Worm (Caenorhabditis elegans): ENCODE measurements around the gene msrp-6.
"Not testable (repeated sequence)": the region's sequence is repeated elsewhere in the genome, so short reads cannot be mapped to it uniquely, and the experiment has no call there.

msrp-6 gene

DNA sequence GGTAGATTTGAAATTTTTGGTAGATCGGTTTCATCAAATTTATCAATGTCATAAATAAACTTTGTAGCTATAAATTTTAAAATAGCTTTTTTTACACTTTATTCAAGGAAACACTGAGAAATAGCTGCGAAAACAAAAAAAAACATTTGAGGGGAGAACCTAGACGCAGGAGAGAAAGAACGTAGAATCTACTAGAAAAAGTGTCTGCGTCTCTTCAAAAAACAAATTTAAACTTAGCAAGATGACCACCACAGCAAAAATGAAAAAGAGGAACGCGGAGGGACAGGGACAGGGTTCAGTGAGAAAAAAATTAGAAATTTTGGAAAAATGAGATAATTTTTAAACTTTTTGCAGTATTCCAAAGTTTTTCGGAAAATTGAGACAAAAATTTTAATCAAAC is 29.8 kb downstream of the msrp-6 start:
- no peak for TF ChIP-seq W03F9.2 (tag; optimal IDR thresholded peaks at IDR 0.05)
- TF ChIP-seq him-1 (tag; optimal IDR thresholded peaks at IDR 0.05), result no peak
- no peak for TF ChIP-seq dao-5 (tag; optimal IDR thresholded peaks at IDR 0.05)

- TF ChIP-seq W03F9.2 (tag; optimal IDR thresholded peaks at IDR 0.05), result no peak
- no peak for TF ChIP-seq dao-5 (tag; optimal IDR thresholded peaks at IDR 0.05)
- no peak for TF ChIP-seq him-1 (tag; optimal IDR thresholded peaks at IDR 0.05)
Measured at ce11 chrII:2649539-2649938, 30.3 kb downstream of the msrp-6 start, which contains the start of the genes F22E5.13 and F22E5.6. TSS of gene F22E5.13 (minus strand) at chrII:2649639. TSS of gene F22E5.6 (plus strand) at chrII:2649835.

DNA sequence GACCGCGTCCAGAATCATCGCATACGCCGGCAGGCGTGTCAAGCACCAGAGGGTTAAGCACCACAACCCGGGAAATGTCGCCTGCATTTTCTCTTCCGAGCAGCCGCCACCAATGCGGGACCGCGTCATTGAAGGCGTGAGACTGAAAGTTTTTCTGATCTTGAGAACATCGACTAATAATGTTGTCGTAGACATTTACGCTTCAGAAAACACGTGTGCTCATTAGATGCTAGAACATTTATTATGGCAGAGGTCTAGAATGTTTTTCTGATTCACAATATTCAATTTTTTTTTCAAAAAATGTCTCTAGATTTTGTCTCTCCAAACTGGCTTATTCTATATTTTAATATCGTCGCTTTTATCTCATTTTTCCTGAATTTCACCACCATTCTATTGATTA is 37.4 kb downstream of the msrp-6 start, which contains the start of gene sri-47:
Gene sri-47 (plus strand): TSS at position 301 of the 400 bp plus-strand sequence.
- TF ChIP-seq W03F9.2 (tag; optimal IDR thresholded peaks at IDR 0.05) (no peak), dao-5 (tag; optimal IDR thresholded peaks at IDR 0.05) (no peak), him-1 (tag; optimal IDR thresholded peaks at IDR 0.05) (no peak)

- TF ChIP-seq him-1 (tag; optimal IDR thresholded peaks at IDR 0.05) (no peak), dao-5 (tag; optimal IDR thresholded peaks at IDR 0.05) (no peak), W03F9.2 (tag; optimal IDR thresholded peaks at IDR 0.05) (no peak)
Measured at ce11 chrII:2659364-2659763, 40.1 kb downstream of the msrp-6 start, which contains the start of gene gcy-21. TSS of gene gcy-21 (plus strand) at chrII:2659664.

ce11 chrII:2665081-2665480 is 45.8 kb downstream of the msrp-6 start, which contains the start of gene F22E5.2:
TSS of gene F22E5.2 (plus strand) at chrII:2665381.
- TF ChIP-seq W03F9.2, dao-5, him-1 (tag; optimal IDR thresholded peaks at IDR 0.05): not testable (repeated sequence)

- no peak for TF ChIP-seq dao-5 (tag; optimal IDR thresholded peaks at IDR 0.05)
- TF ChIP-seq W03F9.2 (tag; optimal IDR thresholded peaks at IDR 0.05), result no peak
- TF ChIP-seq him-1 (tag; optimal IDR thresholded peaks at IDR 0.05), result no peak
Measured at ce11 chrII:2665606-2666005, 46.4 kb downstream of the msrp-6 start, which contains the start of gene F22E5.22. TSS of gene F22E5.22 (plus strand) at chrII:2665906.

Measured in whole organism, L4/young adult.